Worm (Caenorhabditis elegans) whole organism, late embryonic: Measurements from ENCODE around the gene rig-1.

Experiments
- C08G9.2 ChIP-seq: sonication (generic microtip); optimal IDR thresholded peaks from 2 replicates; lab custom pipeline; 2016; ENCODE audit warnings: mild to moderate bottlenecking, missing genetic modification characterization, moderate library complexity, missing compliant biosample characterization
- K02D7.2 ChIP-seq: sonication (generic microtip); optimal IDR thresholded peaks from 2 replicates; lab custom pipeline; 2017; ENCODE audit warnings: mild to moderate bottlenecking, missing genetic modification characterization, missing compliant biosample characterization
- K09A11.1 ChIP-seq: sonication (generic microtip); optimal IDR thresholded peaks from 2 replicates; lab custom pipeline; 2017; ENCODE audit warnings: antibody characterized with exemption, mild to moderate bottlenecking, missing genetic modification characterization, missing compliant biosample characterization; ENCODE audit not compliant: insufficient read depth
- Y22D7AL.16 ChIP-seq: sonication (generic microtip); optimal IDR thresholded peaks from 2 replicates; lab custom pipeline; 2016; ENCODE audit warnings: missing genetic modification characterization, missing compliant biosample characterization
- ahr-1 ChIP-seq: sonication (generic microtip); optimal IDR thresholded peaks from 2 replicates; lab custom pipeline; 2016; ENCODE audit warnings: missing genetic modification characterization, missing compliant biosample characterization
- ceh-14 ChIP-seq: sonication (generic microtip); optimal IDR thresholded peaks from 2 replicates; lab custom pipeline; 2016; ENCODE audit warnings: missing genotype, missing genetic modification characterization, missing compliant biosample characterization
- ceh-18 ChIP-seq: sonication (generic microtip); optimal IDR thresholded peaks from 2 replicates; lab custom pipeline; 2016; ENCODE audit warnings: missing genetic modification characterization, missing compliant biosample characterization
- ceh-2 ChIP-seq: sonication (generic microtip); optimal IDR thresholded peaks from 2 replicates; lab custom pipeline; 2016; ENCODE audit warnings: missing genotype, missing genetic modification characterization, missing compliant biosample characterization
- ceh-22 ChIP-seq: sonication (generic microtip); optimal IDR thresholded peaks from 2 replicates; lab custom pipeline; 2017; ENCODE audit warnings: missing biosample characterization, missing genetic modification characterization
- ceh-24 ChIP-seq: sonication (generic microtip); optimal IDR thresholded peaks from 2 replicates; lab custom pipeline; 2016; ENCODE audit warnings: mild to moderate bottlenecking, missing genetic modification characterization, missing compliant biosample characterization
- ceh-34 ChIP-seq: sonication (generic microtip); optimal IDR thresholded peaks from 2 replicates; lab custom pipeline; 2016; ENCODE audit warnings: mild to moderate bottlenecking, missing genetic modification characterization, missing compliant biosample characterization
- ceh-45 ChIP-seq: fragments of 200-800 bp; sonication (Bioruptor generic); IDR thresholded peaks from 2 replicates; pipeline ENCODE4 v1.3.6; 2022; ENCODE audit warnings: missing genetic modification reagents, missing genetic modification characterization, missing compliant biosample characterization
- ceh-9 ChIP-seq: sonication (generic microtip); optimal IDR thresholded peaks from 2 replicates; lab custom pipeline; 2016; ENCODE audit warnings: mild to moderate bottlenecking, missing genetic modification characterization, inconsistent platforms, missing compliant biosample characterization
- dmd-4 ChIP-seq: sonication (generic microtip); optimal IDR thresholded peaks from 2 replicates; lab custom pipeline; 2016; ENCODE audit warnings: borderline replicate concordance, missing genetic modification characterization, missing compliant biosample characterization
- dve-1 ChIP-seq: sonication (generic microtip); optimal IDR thresholded peaks from 2 replicates; lab custom pipeline; 2017; ENCODE audit warnings: antibody characterized with exemption, mild to moderate bottlenecking, missing genetic modification characterization, missing compliant biosample characterization
- elt-4 ChIP-seq: sonication (generic microtip); optimal IDR thresholded peaks from 2 replicates; lab custom pipeline; 2016; ENCODE audit warnings: missing genetic modification characterization, missing compliant biosample characterization
- ets-4 ChIP-seq: sonication (generic microtip); optimal IDR thresholded peaks from 2 replicates; lab custom pipeline; 2016; ENCODE audit warnings: missing genetic modification characterization, missing compliant biosample characterization
- eyg-1 ChIP-seq: sonication (generic microtip); optimal IDR thresholded peaks from 2 replicates; lab custom pipeline; 2016; ENCODE audit warnings: missing genotype, missing genetic modification characterization, missing compliant biosample characterization
- fkh-10 ChIP-seq: fragments of 150-350 bp; optimal IDR thresholded peaks from 2 replicates; lab custom pipeline; 2014; ENCODE audit warnings: missing biosample characterization, missing genetic modification reagents, missing genetic modification characterization
- fkh-6 ChIP-seq: sonication (generic microtip); optimal IDR thresholded peaks from 2 replicates; lab custom pipeline; 2016; ENCODE audit warnings: missing genetic modification characterization, missing compliant biosample characterization
- hlh-13 ChIP-seq: fragments of 200-800 bp; sonication (Bioruptor generic); optimal IDR thresholded peaks from 2 replicates; lab custom pipeline; 2018; ENCODE audit warnings: mild to moderate bottlenecking, missing genetic modification characterization, missing compliant biosample characterization
- hlh-6 ChIP-seq: sonication (generic microtip); optimal IDR thresholded peaks from 2 replicates; lab custom pipeline; 2016; ENCODE audit warnings: missing genotype, missing genetic modification characterization, missing compliant biosample characterization
- lim-6 ChIP-seq: sonication (generic microtip); optimal IDR thresholded peaks from 2 replicates; lab custom pipeline; 2016; ENCODE audit warnings: missing genetic modification characterization, missing compliant biosample characterization
- lin-11 ChIP-seq: fragments of 200-800 bp; sonication (Bioruptor generic); optimal IDR thresholded peaks from 2 replicates; lab custom pipeline; 2018; ENCODE audit warnings: mild to moderate bottlenecking, missing genetic modification characterization, missing compliant biosample characterization
- madf-2 ChIP-seq: sonication (generic microtip); optimal IDR thresholded peaks from 2 replicates; lab custom pipeline; 2017; ENCODE audit warnings: missing genetic modification characterization, missing compliant biosample characterization
- nhr-11 ChIP-seq: fragments of 150-350 bp; optimal IDR thresholded peaks from 2 replicates; lab custom pipeline; 2014; ENCODE audit warnings: missing biosample characterization, missing genetic modification characterization
- nhr-232 ChIP-seq: sonication (generic microtip); optimal IDR thresholded peaks from 2 replicates; lab custom pipeline; 2016; ENCODE audit warnings: missing genetic modification characterization, missing compliant biosample characterization
- pag-3 ChIP-seq: sonication (generic microtip); optimal IDR thresholded peaks from 2 replicates; lab custom pipeline; 2016; ENCODE audit warnings: missing compliant biosample characterization, missing genetic modification characterization, borderline replicate concordance
- pat-9 ChIP-seq: fragments of 200-800 bp; sonication (Bioruptor generic); optimal IDR thresholded peaks from 2 replicates; lab custom pipeline; 2018; ENCODE audit warnings: mild to moderate bottlenecking, missing genetic modification characterization, moderate library complexity, missing compliant biosample characterization
- pax-1 ChIP-seq: fragments of 150-350 bp; optimal IDR thresholded peaks from 2 replicates; lab custom pipeline; 2014; ENCODE audit warnings: missing biosample characterization, missing genetic modification characterization
- pha-2 ChIP-seq: sonication (generic microtip); optimal IDR thresholded peaks from 2 replicates; lab custom pipeline; 2017; ENCODE audit warnings: mild to moderate bottlenecking, missing genetic modification characterization, missing compliant biosample characterization
- pqm-1 ChIP-seq: sonication (generic microtip); optimal IDR thresholded peaks from 2 replicates; lab custom pipeline; 2016; ENCODE audit warnings: missing genetic modification characterization, missing compliant biosample characterization
- pros-1 ChIP-seq: fragments of 150-350 bp; optimal IDR thresholded peaks from 2 replicates; lab custom pipeline; 2014; ENCODE audit warnings: missing biosample characterization, missing genetic modification reagents, missing genetic modification characterization
- ref-2 ChIP-seq: sonication (generic microtip); optimal IDR thresholded peaks from 2 replicates; lab custom pipeline; 2016; ENCODE audit warnings: missing genetic modification characterization, missing compliant biosample characterization
- rnt-1 ChIP-seq: sonication (generic microtip); optimal IDR thresholded peaks from 2 replicates; lab custom pipeline; 2016; ENCODE audit warnings: missing genetic modification characterization, missing compliant biosample characterization
- sox-2 ChIP-seq: fragments of 200-800 bp; sonication (Bioruptor generic); IDR thresholded peaks from 2 replicates; pipeline ENCODE4 v1.3.6; 2022; ENCODE audit warnings: missing genetic modification reagents, missing genetic modification characterization, missing compliant biosample characterization
- tbx-2 ChIP-seq: sonication (generic microtip); optimal IDR thresholded peaks from 2 replicates; lab custom pipeline; 2016; ENCODE audit warnings: missing genetic modification characterization, missing compliant biosample characterization
- tbx-7 ChIP-seq: sonication (generic microtip); optimal IDR thresholded peaks from 2 replicates; lab custom pipeline; 2016; ENCODE audit warnings: missing genotype, missing genetic modification characterization, missing compliant biosample characterization
- unc-42 ChIP-seq: sonication (generic microtip); optimal IDR thresholded peaks from 2 replicates; lab custom pipeline; 2016; ENCODE audit warnings: missing genotype, missing genetic modification characterization, missing compliant biosample characterization
- unc-55 ChIP-seq: sonication (generic microtip); optimal IDR thresholded peaks from 2 replicates; lab custom pipeline; 2017; ENCODE audit warnings: missing biosample characterization, missing genetic modification reagents, missing genetic modification characterization
- unc-86 ChIP-seq: sonication (generic microtip); optimal IDR thresholded peaks from 2 replicates; lab custom pipeline; 2016; ENCODE audit warnings: missing genetic modification characterization, missing compliant biosample characterization
- ztf-16 ChIP-seq: sonication (generic microtip); optimal IDR thresholded peaks from 2 replicates; lab custom pipeline; 2017; ENCODE audit warnings: missing genetic modification characterization, missing compliant biosample characterization

Gene rig-1

DNA sequence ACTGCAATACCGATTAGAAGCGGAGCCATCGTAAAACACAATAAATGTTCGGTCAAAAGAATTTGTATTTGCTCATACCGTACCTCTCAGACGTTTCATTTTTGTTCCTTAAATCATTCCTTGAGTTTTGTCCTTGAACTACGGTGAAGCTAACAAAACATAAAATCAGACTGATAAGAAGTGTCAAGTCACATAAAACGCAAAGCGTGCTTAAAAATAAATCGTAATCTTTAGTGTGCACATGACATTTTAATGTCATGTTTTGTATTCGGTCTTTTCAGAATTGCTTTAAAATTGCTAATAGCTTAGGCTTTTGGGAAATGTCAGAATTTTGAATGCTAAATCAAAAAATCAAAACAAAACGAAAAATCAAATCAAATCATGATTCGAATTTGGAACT, 52.2 kb downstream of the rig-1 start:
- TF ChIP-seq ceh-45, result no peak

DNA sequence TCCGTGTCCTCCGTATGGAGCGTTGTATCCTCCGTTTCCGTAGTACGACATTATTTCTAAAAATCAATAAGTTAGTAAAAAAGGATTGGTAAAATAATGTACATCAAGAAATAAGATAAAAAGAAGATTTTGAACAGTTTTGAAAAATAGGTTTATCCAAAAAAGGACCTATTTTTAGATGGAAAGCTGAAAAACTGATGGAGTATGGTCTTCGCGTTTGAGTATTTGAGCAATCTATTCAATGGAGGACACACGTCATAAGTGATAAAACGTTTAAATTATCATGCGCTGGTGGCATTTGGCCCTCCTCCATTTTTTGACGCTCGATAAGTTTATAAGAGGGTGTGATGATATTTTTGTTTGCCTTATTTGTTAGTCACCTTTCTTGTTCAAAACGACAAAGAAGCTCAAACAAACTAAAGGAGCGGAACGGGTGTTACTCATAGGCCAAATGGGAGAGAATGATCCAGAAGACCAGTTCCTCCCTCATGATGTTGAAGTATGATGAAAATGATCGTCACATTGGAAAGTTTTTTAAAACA, 53.4 kb downstream of the rig-1 start, which contains the start of gene F53A9.6:
Gene F53A9.6, minus strand, starts transcription at position 51 of the 542 bp plus-strand sequence.
- TF ChIP-seq ets-4 (tag; lab: Kevin White, UChicago) (no peak), ztf-16 (tag; lab: Kevin White, UChicago) (no peak), sox-2 (GFP tag; lab: Robert Waterston, UW) (no peak), Y22D7AL.16 (tag; lab: Kevin White, UChicago) (no peak), ceh-24 (tag; lab: Kevin White, UChicago) (no peak), nhr-232 (tag; lab: Kevin White, UChicago) (no peak), unc-42 (tag; lab: Kevin White, UChicago) (no peak), elt-4 (tag; lab: Kevin White, UChicago) (no peak), pag-3 (no peak), K02D7.2 (tag; lab: Kevin White, UChicago) (no peak), ceh-45 (no peak), ceh-34 (tag; lab: Kevin White, UChicago) (no peak), pqm-1 (tag; lab: Kevin White, UChicago) (no peak), pha-2 (tag; lab: Kevin White, UChicago) (no peak), dve-1 (no peak), ceh-14 (tag; lab: Kevin White, UChicago) (no peak), fkh-10 (no peak), hlh-6 (tag; lab: Kevin White, UChicago) (no peak)

DNA sequence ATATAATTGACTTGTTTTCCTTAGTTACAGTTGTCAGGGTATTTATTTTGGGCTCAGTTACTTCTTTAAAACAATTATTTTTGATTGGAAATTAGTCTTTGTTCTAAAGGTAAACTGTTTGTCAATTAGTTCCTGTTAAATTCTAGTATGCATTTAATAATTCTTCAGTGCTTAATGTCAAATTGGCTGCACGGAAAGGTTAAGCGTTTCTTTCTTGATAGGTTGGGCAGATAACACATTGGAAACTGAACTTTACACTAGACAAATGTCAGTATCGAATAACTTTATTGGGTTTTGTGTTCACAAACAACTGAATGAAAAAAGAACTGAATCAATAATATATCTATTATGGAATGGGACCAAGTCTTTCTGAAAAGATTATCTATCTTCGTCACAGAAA, 54.4 kb downstream of the rig-1 start:
- no peak for TF ChIP-seq unc-86 (tag; lab: Kevin White, UChicago)
- no peak for TF ChIP-seq fkh-10
- no peak for TF ChIP-seq pros-1 (tag; lab: Kevin White, UChicago)
- TF ChIP-seq dmd-4 (tag; lab: Kevin White, UChicago), result no peak
- TF ChIP-seq pat-9 (tag; lab: Kevin White, UChicago), result no peak
- no peak for TF ChIP-seq nhr-11 (tag; lab: Kevin White, UChicago)
- no peak for TF ChIP-seq K09A11.1
- TF ChIP-seq pax-1, result no peak
- TF ChIP-seq ceh-9 (tag; lab: Kevin White, UChicago), result no peak
- TF ChIP-seq fkh-6 (tag; lab: Kevin White, UChicago), result no peak
- no peak for TF ChIP-seq lim-6
- no peak for TF ChIP-seq ceh-2 (tag; lab: Kevin White, UChicago)

DNA sequence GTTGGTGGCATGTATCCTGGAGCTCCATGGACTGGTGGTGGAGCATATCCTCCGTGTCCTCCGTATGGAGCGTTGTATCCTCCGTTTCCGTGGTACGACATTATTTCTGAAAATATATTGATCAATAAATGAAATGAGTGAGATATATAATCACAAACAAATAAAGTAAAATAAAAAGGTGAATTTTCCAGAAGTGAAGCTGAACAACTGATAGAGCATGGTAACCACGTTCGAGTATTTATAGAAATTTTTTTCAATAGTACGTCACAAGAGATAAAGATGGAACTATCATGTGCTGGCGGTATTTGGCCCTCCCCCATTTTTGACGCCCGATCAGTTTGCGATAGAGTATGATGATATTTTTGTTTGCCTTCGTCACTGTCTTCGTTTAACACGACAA, 56.4 kb downstream of the rig-1 start, which contains the start of gene F53A9.7:
Gene F53A9.7, minus strand, starts transcription at position 101 of the 400 bp plus-strand sequence.
- TF ChIP-seq ceh-9 (tag; lab: Kevin White, UChicago), result no peak
- TF ChIP-seq ceh-34 (tag; lab: Kevin White, UChicago), result no peak
- no peak for TF ChIP-seq rnt-1 (tag; lab: Kevin White, UChicago)
- TF ChIP-seq ceh-22, result no peak
- no peak for TF ChIP-seq ref-2 (tag; lab: Kevin White, UChicago)
- TF ChIP-seq unc-42 (tag; lab: Kevin White, UChicago), result no peak
- TF ChIP-seq eyg-1 (tag; lab: Kevin White, UChicago), result no peak
- TF ChIP-seq tbx-2 (tag; lab: Kevin White, UChicago), result no peak
- no peak for TF ChIP-seq unc-55
- TF ChIP-seq hlh-13, result no peak
- TF ChIP-seq ceh-24 (tag; lab: Kevin White, UChicago), result no peak
- TF ChIP-seq C08G9.2, result no peak
- no peak for TF ChIP-seq lin-11 (tag; lab: Kevin White, UChicago)
- TF ChIP-seq madf-2 (tag; lab: Kevin White, UChicago), result no peak
- no peak for TF ChIP-seq elt-4 (tag; lab: Kevin White, UChicago)
- no peak for TF ChIP-seq ceh-18 (tag; lab: Kevin White, UChicago)
- no peak for TF ChIP-seq ahr-1 (tag; lab: Kevin White, UChicago)
- TF ChIP-seq pqm-1 (tag; lab: Kevin White, UChicago), result no peak
- no peak for TF ChIP-seq tbx-7 (tag; lab: Kevin White, UChicago)
